Fruit fly (Drosophila melanogaster) whole organism, prepupa: Measurements from ENCODE around the gene His4r.

Experiments
- CG10669 ChIP-seq: fragments of 200-800 bp; sonication (Bioruptor generic); optimal IDR thresholded peaks from 3 replicates; lab custom pipeline; 2018; ENCODE audit warnings: missing biosample characterization, mild to moderate bottlenecking, missing genetic modification characterization, moderate library complexity
- CG11294 ChIP-seq: fragments of 200-800 bp; sonication (Bioruptor generic); IDR thresholded peaks from 2 replicates; pipeline ENCODE4 v1.3.6; 2022; ENCODE audit warnings: missing biosample characterization, missing genetic modification characterization
- CG11762 ChIP-seq: fragments of 200-800 bp; sonication (Bioruptor generic); optimal IDR thresholded peaks from 3 replicates; lab custom pipeline; 2016; ENCODE audit warnings: missing biosample characterization, missing genetic modification characterization; ENCODE audit not compliant: insufficient read depth
- CG15336 ChIP-seq: fragments of 200-800 bp; sonication (Bioruptor generic); IDR thresholded peaks from 2 replicates; pipeline ENCODE4 v1.3.6; 2022; ENCODE audit warnings: missing biosample characterization, missing genetic modification characterization
- CG1621 ChIP-seq: fragments of 200-800 bp; sonication (Bioruptor generic); optimal IDR thresholded peaks from 3 replicates; lab custom pipeline; 2018; ENCODE audit warnings: missing biosample characterization, mild to moderate bottlenecking, missing genetic modification characterization
- CG16779 ChIP-seq: fragments of 200-800 bp; sonication (Bioruptor generic); optimal IDR thresholded peaks from 3 replicates; lab custom pipeline; 2017; ENCODE audit warnings: missing biosample characterization, mild to moderate bottlenecking, missing genetic modification characterization
- CG3032 ChIP-seq: fragments of 200-800 bp; optimal IDR thresholded peaks from 2 replicates; lab custom pipeline; 2019; ENCODE audit warnings: missing biosample characterization, mild to moderate bottlenecking, missing genetic modification characterization, moderate library complexity
- CG34406 ChIP-seq: fragments of 200-800 bp; sonication (Bioruptor generic); optimal IDR thresholded peaks from 3 replicates; lab custom pipeline; 2016; ENCODE audit warnings: missing biosample characterization, missing genetic modification characterization
- CG3919 ChIP-seq: fragments of 200-800 bp; sonication (Bioruptor generic); optimal IDR thresholded peaks from 3 replicates; lab custom pipeline; 2016; ENCODE audit warnings: missing biosample characterization, missing genetic modification characterization
- CG6163 ChIP-seq: fragments of 200-800 bp; sonication (Bioruptor generic); IDR thresholded peaks from 3 replicates; pipeline ENCODE4 v1.3.6; 2022; ENCODE audit warnings: missing biosample characterization, missing genetic modification characterization
- CG6276 ChIP-seq: fragments of 200-800 bp; sonication (Bioruptor generic); optimal IDR thresholded peaks from 2 replicates; lab custom pipeline; 2017; ENCODE audit warnings: missing biosample characterization, mild to moderate bottlenecking, missing genetic modification characterization
- CG6792 ChIP-seq: fragments of 200-800 bp; sonication (Bioruptor generic); optimal IDR thresholded peaks from 3 replicates; lab custom pipeline; 2016; ENCODE audit warnings: missing biosample characterization, missing genetic modification characterization
- CG6808 ChIP-seq: fragments of 200-800 bp; sonication (Bioruptor generic); optimal IDR thresholded peaks from 3 replicates; lab custom pipeline; 2017; ENCODE audit warnings: missing biosample characterization, missing genetic modification characterization, mild to moderate bottlenecking, moderate library complexity, missing genetic modification reagents
- CG6854 ChIP-seq: fragments of 200-800 bp; sonication (Bioruptor generic); optimal IDR thresholded peaks from 2 replicates; lab custom pipeline; 2017; ENCODE audit warnings: missing biosample characterization, mild to moderate bottlenecking, missing genetic modification characterization
- CG7368 ChIP-seq: fragments of 200-800 bp; sonication (Bioruptor generic); optimal IDR thresholded peaks from 3 replicates; lab custom pipeline; 2016; ENCODE audit warnings: missing biosample characterization, missing genetic modification characterization
- CG8119 ChIP-seq: fragments of 200-800 bp; sonication (Bioruptor generic); IDR thresholded peaks from 3 replicates; pipeline ENCODE4 v1.3.6; 2022; ENCODE audit warnings: missing biosample characterization, missing genetic modification characterization
- CG8319 ChIP-seq: fragments of 200-800 bp; sonication (Bioruptor generic); optimal IDR thresholded peaks from 3 replicates; lab custom pipeline; 2016; ENCODE audit warnings: missing biosample characterization, missing genetic modification characterization
- CG8632 ChIP-seq: fragments of 200-800 bp; sonication (Bioruptor generic); optimal IDR thresholded peaks from 3 replicates; lab custom pipeline; 2016; ENCODE audit warnings: missing biosample characterization, missing genetic modification characterization
- CG9139 ChIP-seq: fragments of 200-800 bp; sonication (Bioruptor generic); optimal IDR thresholded peaks from 3 replicates; lab custom pipeline; 2017; ENCODE audit warnings: missing biosample characterization, mild to moderate bottlenecking, missing genetic modification characterization
- Eip75B ChIP-seq: fragments of 200-800 bp; sonication (Bioruptor generic); optimal IDR thresholded peaks from 3 replicates; lab custom pipeline; 2016; ENCODE audit warnings: missing biosample characterization, missing genetic modification characterization
- Eip78C ChIP-seq: fragments of 200-800 bp; sonication (Bioruptor generic); peaks from one replicate; lab custom pipeline; 2016; ENCODE audit warnings: missing biosample characterization, missing genetic modification characterization
- Ets96B ChIP-seq: fragments of 200-800 bp; optimal IDR thresholded peaks from 2 replicates; lab custom pipeline; 2019; ENCODE audit warnings: missing biosample characterization, mild to moderate bottlenecking, missing genetic modification characterization, moderate library complexity
- Gug ChIP-seq: fragments of 200-800 bp; sonication (Bioruptor generic); IDR thresholded peaks from 2 replicates; pipeline ENCODE4 v1.3.6; 2022; ENCODE audit warnings: missing biosample characterization, missing genetic modification characterization
- Hr4 ChIP-seq: fragments of 200-800 bp; sonication (Bioruptor generic); optimal IDR thresholded peaks from 3 replicates; lab custom pipeline; 2016; ENCODE audit warnings: missing biosample characterization, missing genetic modification characterization
- Lpt ChIP-seq: fragments of 200-800 bp; sonication (Bioruptor generic); optimal IDR thresholded peaks from 3 replicates; lab custom pipeline; 2016; ENCODE audit warnings: missing biosample characterization, missing genetic modification characterization
- OdsH ChIP-seq: fragments of 200-800 bp; sonication (Bioruptor generic); optimal IDR thresholded peaks from 3 replicates; lab custom pipeline; 2016; ENCODE audit warnings: missing biosample characterization, missing genetic modification characterization
- Sox14 ChIP-seq: fragments of 200-800 bp; sonication (Bioruptor generic); optimal IDR thresholded peaks from 3 replicates; lab custom pipeline; 2016; ENCODE audit warnings: missing biosample characterization, missing genetic modification characterization
- Sox15 ChIP-seq: fragments of 200-800 bp; sonication (Bioruptor generic); optimal IDR thresholded peaks from 3 replicates; lab custom pipeline; 2016; ENCODE audit warnings: missing biosample characterization, missing genetic modification characterization
- achi ChIP-seq: fragments of 200-800 bp; sonication (Bioruptor generic); optimal IDR thresholded peaks from 3 replicates; lab custom pipeline; 2016; ENCODE audit warnings: missing biosample characterization, missing genetic modification characterization
- cyc ChIP-seq: fragments of 200-800 bp; sonication (Bioruptor generic); optimal IDR thresholded peaks from 3 replicates; lab custom pipeline; 2016; ENCODE audit warnings: missing biosample characterization, missing genetic modification characterization
- dsx ChIP-seq: fragments of 200-800 bp; optimal IDR thresholded peaks from 3 replicates; lab custom pipeline; 2019; ENCODE audit warnings: missing biosample characterization, mild to moderate bottlenecking, missing genetic modification characterization, moderate library complexity; ENCODE audit not compliant: poor library complexity, severe bottlenecking
- eg ChIP-seq: fragments of 200-800 bp; sonication (Bioruptor generic); IDR thresholded peaks from 3 replicates; pipeline ENCODE4 v1.3.6; 2022; ENCODE audit warnings: missing biosample characterization, missing genetic modification characterization
- esn ChIP-seq: fragments of 200-800 bp; sonication (Bioruptor generic); optimal IDR thresholded peaks from 2 replicates; lab custom pipeline; 2016; ENCODE audit warnings: missing biosample characterization, mild to moderate bottlenecking, missing genetic modification characterization, moderate library complexity
- fd59A ChIP-seq: fragments of 200-800 bp; sonication (Bioruptor generic); optimal IDR thresholded peaks from 2 replicates; lab custom pipeline; 2017; ENCODE audit warnings: missing biosample characterization, mild to moderate bottlenecking, missing genetic modification characterization, missing genetic modification reagents
- fkh ChIP-seq: fragments of 200-800 bp; sonication (Bioruptor generic); optimal IDR thresholded peaks from 3 replicates; lab custom pipeline; 2017; ENCODE audit warnings: missing biosample characterization, mild to moderate bottlenecking, missing genetic modification characterization, moderate library complexity
- lz ChIP-seq: fragments of 200-800 bp; sonication (Bioruptor generic); optimal IDR thresholded peaks from 3 replicates; lab custom pipeline; 2016; ENCODE audit warnings: missing biosample characterization, missing genetic modification characterization
- pdm3 ChIP-seq: fragments of 200-800 bp; sonication (Bioruptor generic); optimal IDR thresholded peaks from 3 replicates; lab custom pipeline; 2016; ENCODE audit warnings: missing biosample characterization, missing genetic modification characterization
- spab ChIP-seq: fragments of 200-800 bp; sonication (Bioruptor generic); optimal IDR thresholded peaks from 2 replicates; lab custom pipeline; 2017; ENCODE audit warnings: missing biosample characterization, mild to moderate bottlenecking, missing genetic modification characterization, missing genetic modification reagents
- ss ChIP-seq, 2 experiments: fragments of 200-800 bp; sonication (Bioruptor generic); optimal IDR thresholded peaks; 2 replicates in 1 of 2; 3 replicates in 1 of 2; lab custom pipeline; 2017 to 2018; ENCODE audit warnings: mild to moderate bottlenecking in 2 of 2, missing biosample characterization in 2 of 2, missing genetic modification characterization in 2 of 2, moderate library complexity in 1 of 2
- svp ChIP-seq: fragments of 200-800 bp; sonication (Bioruptor generic); peaks from one replicate; lab custom pipeline; 2016; ENCODE audit warnings: missing biosample characterization, missing genetic modification characterization
- topi ChIP-seq: fragments of 200-800 bp; sonication (Bioruptor generic); optimal IDR thresholded peaks from 3 replicates; lab custom pipeline; 2016; ENCODE audit warnings: missing biosample characterization, missing genetic modification characterization

His4r gene

dm6 chr3R:14655912-14656700 is 30.6 kb downstream of the His4r start (continued):
- TF ChIP-seq pdm3 (GFP tag; lab: Kevin White, UChicago), result peak; percentile 37
- no peak for TF ChIP-seq CG9139
- no peak for TF ChIP-seq CG6854
- TF ChIP-seq CG6163, result 0 out of 3 replicates have a peak, but pooled peaks have one; percentile 25
- TF ChIP-seq Lpt (GFP tag; lab: Kevin White, UChicago), result no peak
- peak; percentile 33 for TF ChIP-seq OdsH
- peak; percentile 43 for TF ChIP-seq fkh (GFP tag; lab: Kevin White, UChicago)
- TF ChIP-seq CG8632 (GFP tag; lab: Kevin White, UChicago), result no peak
- TF ChIP-seq CG6276 (GFP tag; lab: Kevin White, UChicago), result peak; percentile 50
- peak; percentile 87 for TF ChIP-seq Eip78C (GFP tag; lab: Kevin White, UChicago)
- no peak for TF ChIP-seq CG10669
- TF ChIP-seq lz (GFP tag; lab: Kevin White, UChicago), result peak; percentile 4
- TF ChIP-seq esn, result peak; percentile 4
- no peak for TF ChIP-seq CG8319 (GFP tag; lab: Kevin White, UChicago)
- peak; percentile 12 for TF ChIP-seq achi (GFP tag; lab: Kevin White, UChicago)

dm6 chr3R:14656760-14657604 is 31.4 kb downstream of the His4r start, which contains the start of gene CG3505:
TSS of gene CG3505 (plus strand) at chr3R:14657447.
- peak; percentile 39 for TF ChIP-seq CG3032
- TF ChIP-seq CG8632 (GFP tag; lab: Kevin White, UChicago), result peak; percentile 28
- TF ChIP-seq fkh (GFP tag; lab: Kevin White, UChicago), result no peak
- peak; percentile 24 for TF ChIP-seq CG3919 (GFP tag; lab: Kevin White, UChicago)
- peak; percentile 20 for TF ChIP-seq topi (GFP tag; lab: Kevin White, UChicago)
- 0 out of 2 replicates have a peak, but pooled peaks have one; percentile 19 for TF ChIP-seq Gug (GFP tag; lab: Robert Waterston, UW)
- no peak for TF ChIP-seq CG6854
- TF ChIP-seq CG11762 (GFP tag; lab: Kevin White, UChicago), result peak; percentile 6
- TF ChIP-seq eg (GFP tag; lab: Robert Waterston, UW), result peak; percentile 84
- peak in 1 of 2 experiments; percentile 61 for TF ChIP-seq ss (GFP tag; optimal IDR thresholded peaks at IDR 0.05; lab: Kevin White, UChicago)
- peak; percentile 53 for TF ChIP-seq CG10669
- TF ChIP-seq CG7368 (GFP tag; lab: Kevin White, UChicago), result peak; percentile 50
- TF ChIP-seq pdm3 (GFP tag; lab: Kevin White, UChicago), result no peak
- peak; percentile 20 for TF ChIP-seq CG34406 (GFP tag; lab: Kevin White, UChicago)
- peak; percentile 42 for TF ChIP-seq CG6792
- TF ChIP-seq CG6808, result peak; percentile 24
- TF ChIP-seq CG6163, result peak; percentile 63
- peak; percentile 56 for TF ChIP-seq Eip75B (GFP tag; lab: Kevin White, UChicago)
- TF ChIP-seq Sox14, result peak; percentile 21
- TF ChIP-seq Eip78C (GFP tag; lab: Kevin White, UChicago), result peak; percentile 83
- peak; percentile 27 for TF ChIP-seq dsx
- TF ChIP-seq CG1621 (tag; lab: Kevin White, UChicago), result peak; percentile 53
- TF ChIP-seq cyc (GFP tag; lab: Kevin White, UChicago), result no peak
- TF ChIP-seq svp, result no peak
- TF ChIP-seq achi (GFP tag; lab: Kevin White, UChicago), result peak; percentile 12
- TF ChIP-seq CG8119 (GFP tag; lab: Robert Waterston, UW), result peak; percentile 67
- no peak for TF ChIP-seq spab (GFP tag; lab: Kevin White, UChicago)
- TF ChIP-seq CG15336 (GFP tag; lab: Robert Waterston, UW), result peak; percentile 79
- no peak for TF ChIP-seq Hr4 (GFP tag; lab: Kevin White, UChicago)
- TF ChIP-seq esn, result peak; percentile 14
- TF ChIP-seq CG11294 (GFP tag; lab: Robert Waterston, UW), result peak; percentile 41; the same call in 1 of the 2 replicates
- peak; percentile 30 for TF ChIP-seq Ets96B
- TF ChIP-seq CG16779 (tag; lab: Kevin White, UChicago), result peak; percentile 21
- peak; percentile 6 for TF ChIP-seq fd59A
- no peak for TF ChIP-seq CG8319 (GFP tag; lab: Kevin White, UChicago)
- peak; percentile 16 for TF ChIP-seq Sox15 (GFP tag; lab: Kevin White, UChicago)
- TF ChIP-seq Lpt (GFP tag; lab: Kevin White, UChicago), result peak; percentile 4
- TF ChIP-seq, all 60 proteins: peak for 29
